Worm (Caenorhabditis elegans) whole organism, L3 larva: ENCODE data around the gene hum-4.

Source experiments
- R02D3.7 ChIP-seq: fragments of 150-350 bp; optimal IDR thresholded peaks from 2 replicates; lab custom pipeline; 2014; ENCODE audit warnings: missing biosample characterization, missing genetic modification characterization
- ZK546.5 ChIP-seq: sonication (generic microtip); optimal IDR thresholded peaks from 2 replicates; lab custom pipeline; 2017; ENCODE audit warnings: missing biosample characterization, missing genetic modification characterization
- aly-2 ChIP-seq: fragments of 150-350 bp; optimal IDR thresholded peaks from 2 replicates; lab custom pipeline; 2014; ENCODE audit warnings: missing biosample characterization, missing genetic modification characterization
- ama-1 ChIP-seq: fragments of 150-350 bp; optimal IDR thresholded peaks from 2 replicates; lab custom pipeline; 2018
- ceh-16 ChIP-seq: sonication (generic microtip); optimal IDR thresholded peaks from 2 replicates; lab custom pipeline; 2017; ENCODE audit warnings: missing biosample characterization, missing genetic modification characterization
- ceh-82 ChIP-seq: fragments of 150-350 bp; optimal IDR thresholded peaks from 2 replicates; lab custom pipeline; 2014; ENCODE audit warnings: missing biosample characterization, missing genetic modification characterization
- ceh-9 ChIP-seq: sonication (generic microtip); optimal IDR thresholded peaks from 2 replicates; lab custom pipeline; 2018; ENCODE audit warnings: missing biosample characterization, missing genetic modification characterization
- daf-12 ChIP-seq: fragments of 150-350 bp; optimal IDR thresholded peaks from 2 replicates; lab custom pipeline; 2014; ENCODE audit warnings: missing biosample characterization, missing genetic modification reagents, missing genetic modification characterization
- egl-27 ChIP-seq: sonication (generic microtip); optimal IDR thresholded peaks from 4 replicates; lab custom pipeline; 2017; ENCODE audit warnings: missing biosample characterization, missing genetic modification reagents, missing genetic modification characterization
- egl-5 ChIP-seq: fragments of 150-350 bp; optimal IDR thresholded peaks from 2 replicates; lab custom pipeline; 2017; ENCODE audit warnings: missing biosample characterization, missing genetic modification reagents, missing genetic modification characterization, inconsistent platforms
- elt-2 ChIP-seq: sonication (generic microtip); optimal IDR thresholded peaks from 2 replicates; lab custom pipeline; 2016; ENCODE audit warnings: missing genetic modification reagents, mild to moderate bottlenecking, missing genetic modification characterization, missing compliant biosample characterization
- elt-3 ChIP-seq, 3 experiments: fragments of 150-350 bp in 1 of 3; sonication (generic microtip) in 2 of 3; optimal IDR thresholded peaks; 2 replicates in 2 of 3; 4 replicates in 1 of 3; lab custom pipeline; 2014 to 2017; ENCODE audit warnings: missing biosample characterization in 3 of 3, missing genetic modification characterization in 3 of 3
- eor-1 ChIP-seq, 2 experiments: fragments of 150-350 bp; optimal IDR thresholded peaks; 2 replicates each; lab custom pipeline; 2014 to 2018; ENCODE audit warnings: missing biosample characterization in 2 of 2, missing genetic modification characterization in 2 of 2
- fkh-2 ChIP-seq: fragments of 150-350 bp; optimal IDR thresholded peaks from 2 replicates; lab custom pipeline; 2014; ENCODE audit warnings: missing biosample characterization, missing genetic modification reagents, missing genetic modification characterization
- hmg-11 ChIP-seq: sonication (generic microtip); optimal IDR thresholded peaks from 2 replicates; lab custom pipeline; 2016; ENCODE audit warnings: missing genetic modification characterization, missing compliant biosample characterization
- lin-15B ChIP-seq: fragments of 150-350 bp; optimal IDR thresholded peaks from 2 replicates; lab custom pipeline; 2014; ENCODE audit warnings: missing biosample characterization, missing genetic modification characterization
- lin-39 ChIP-seq: fragments of 150-350 bp; optimal IDR thresholded peaks from 2 replicates; lab custom pipeline; 2018; ENCODE audit warnings: missing biosample characterization, missing genetic modification reagents, missing genetic modification characterization
- lsy-12 ChIP-seq: sonication (generic microtip); optimal IDR thresholded peaks from 2 replicates; lab custom pipeline; 2016; ENCODE audit warnings: mild to moderate bottlenecking, missing genetic modification characterization, missing compliant biosample characterization
- mml-1 ChIP-seq: fragments of 150-350 bp; sonication (generic microtip); optimal IDR thresholded peaks from 3 replicates; lab custom pipeline; 2014; ENCODE audit warnings: missing biosample characterization, missing genetic modification characterization
- nfya-1 ChIP-seq: sonication (generic microtip); optimal IDR thresholded peaks from 2 replicates; lab custom pipeline; 2017; ENCODE audit warnings: missing genetic modification characterization, mild to moderate bottlenecking, missing compliant biosample characterization, antibody characterized with exemption, moderate library complexity; ENCODE audit not compliant: insufficient read depth
- nhr-11 ChIP-seq: fragments of 150-350 bp; optimal IDR thresholded peaks from 2 replicates; lab custom pipeline; 2014; ENCODE audit warnings: missing biosample characterization, missing genetic modification characterization
- nhr-12 ChIP-seq: fragments of 150-350 bp; optimal IDR thresholded peaks from 2 replicates; lab custom pipeline; 2014; ENCODE audit warnings: missing biosample characterization, missing genetic modification characterization
- nhr-23 ChIP-seq: fragments of 150-350 bp; optimal IDR thresholded peaks from 2 replicates; lab custom pipeline; 2014; ENCODE audit warnings: missing biosample characterization, missing genetic modification reagents, missing genetic modification characterization
- nhr-237 ChIP-seq: fragments of 150-350 bp; optimal IDR thresholded peaks from 2 replicates; lab custom pipeline; 2014; ENCODE audit warnings: missing biosample characterization, missing genetic modification characterization
- nhr-25 ChIP-seq: sonication (generic microtip); optimal IDR thresholded peaks from 2 replicates; lab custom pipeline; 2017; ENCODE audit warnings: missing biosample characterization, missing genetic modification characterization
- nhr-43 ChIP-seq: sonication (generic microtip); optimal IDR thresholded peaks from 2 replicates; lab custom pipeline; 2016; ENCODE audit warnings: mild to moderate bottlenecking, missing genetic modification characterization, missing compliant biosample characterization; ENCODE audit not compliant: poor library complexity, severe bottlenecking
- nhr-67 ChIP-seq: fragments of 150-350 bp; optimal IDR thresholded peaks from 2 replicates; lab custom pipeline; 2014; ENCODE audit warnings: missing biosample characterization, missing genetic modification characterization
- nhr-76 ChIP-seq: fragments of 150-350 bp; sonication (generic microtip); optimal IDR thresholded peaks from 5 replicates; lab custom pipeline; 2014; ENCODE audit warnings: missing biosample characterization, missing genetic modification characterization
- nhr-77 ChIP-seq: fragments of 150-350 bp; optimal IDR thresholded peaks from 2 replicates; lab custom pipeline; 2014; ENCODE audit warnings: missing biosample characterization, missing genetic modification characterization
- pqm-1 ChIP-seq: fragments of 150-350 bp; optimal IDR thresholded peaks from 2 replicates; lab custom pipeline; 2017; ENCODE audit warnings: missing biosample characterization, missing genetic modification characterization, inconsistent platforms
- skn-1 ChIP-seq: fragments of 150-350 bp; optimal IDR thresholded peaks from 2 replicates; lab custom pipeline; 2014; ENCODE audit warnings: missing biosample characterization, missing genetic modification characterization
- snpc-4 ChIP-seq: fragments of 150-350 bp; optimal IDR thresholded peaks from 2 replicates; lab custom pipeline; 2014; ENCODE audit warnings: missing biosample characterization, missing genetic modification characterization
- unc-39 ChIP-seq: sonication (generic microtip); optimal IDR thresholded peaks from 4 replicates; lab custom pipeline; 2017; ENCODE audit warnings: missing biosample characterization, missing genetic modification characterization
- unc-62 ChIP-seq: fragments of 150-350 bp; sonication (generic microtip); optimal IDR thresholded peaks from 4 replicates; lab custom pipeline; 2014; ENCODE audit warnings: missing biosample characterization, missing genetic modification reagents, missing genetic modification characterization
- zag-1 ChIP-seq: fragments of 150-350 bp; optimal IDR thresholded peaks from 2 replicates; lab custom pipeline; 2014; ENCODE audit warnings: missing biosample characterization, missing genetic modification characterization
- ztf-11 ChIP-seq: fragments of 150-350 bp; optimal IDR thresholded peaks from 2 replicates; lab custom pipeline; 2014; ENCODE audit warnings: missing biosample characterization, missing genetic modification characterization

The hum-4 gene

ce11 chrX:11463568-11463967, 30.2 kb upstream of the hum-4 start:
- TF ChIP-seq aly-2 (no peak), nfya-1 (tag; lab: Kevin White, UChicago) (peak; percentile 10), lin-39 (peak; percentile 67), eor-1 (tag; optimal IDR thresholded peaks at IDR 0.05; lab: Kevin White, UChicago) (no peak), ceh-16 (no peak)

- TF ChIP-seq nhr-43 (tag; lab: Kevin White, UChicago) (no peak), unc-62 (GFP tag; lab: Kevin White, UChicago) (no peak), egl-5 (tag; lab: Kevin White, UChicago) (peak; percentile 16), snpc-4 (no peak), hmg-11 (peak; percentile 22), nhr-23 (tag; lab: Kevin White, UChicago) (no peak), lin-39 (peak; percentile 78), nhr-67 (tag; lab: Kevin White, UChicago) (no peak), R02D3.7 (tag; lab: Kevin White, UChicago) (no peak), lin-15B (tag; lab: Kevin White, UChicago) (no peak), pqm-1 (tag; lab: Kevin White, UChicago) (no peak), zag-1 (no peak), elt-2 (no peak), ceh-82 (no peak), unc-39 (tag; lab: Kevin White, UChicago) (no peak), ZK546.5 (tag; lab: Kevin White, UChicago) (no peak), nhr-77 (tag; lab: Kevin White, UChicago) (no peak), nfya-1 (tag; lab: Kevin White, UChicago) (peak; percentile 39)
Measured at ce11 chrX:11463005-11463404, 29.6 kb upstream of the hum-4 start.

DNA sequence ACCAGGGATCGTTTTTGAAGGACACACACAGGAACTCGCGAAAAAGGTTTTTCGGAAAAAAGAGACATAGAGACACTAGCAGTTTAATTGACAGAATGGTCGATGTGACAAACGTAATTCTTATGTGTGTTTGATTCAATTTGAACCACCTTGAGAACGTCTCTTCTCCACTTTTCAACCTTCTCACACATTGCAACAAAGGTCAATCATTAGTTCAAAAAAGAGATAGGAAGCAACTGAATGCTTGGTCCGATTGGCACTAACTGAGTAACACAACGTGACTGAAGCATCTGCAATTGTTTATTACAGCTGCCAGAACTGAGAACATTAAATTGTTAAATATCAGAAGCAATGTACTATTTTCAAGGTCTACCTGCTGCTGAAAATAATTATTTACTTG, 28.7 kb upstream of the hum-4 start:
- TF ChIP-seq ceh-9 (tag; lab: Kevin White, UChicago) (no peak), ztf-11 (tag; lab: Kevin White, UChicago) (no peak), ama-1 (lab: Kevin White, UChicago) (no peak), nhr-76 (tag; lab: Kevin White, UChicago) (no peak), egl-27 (peak; percentile 14), ZK546.5 (tag; lab: Kevin White, UChicago) (no peak), aly-2 (no peak), nhr-25 (tag; lab: Kevin White, UChicago) (peak; percentile 81), ceh-16 (no peak), lin-15B (tag; lab: Kevin White, UChicago) (no peak), nhr-237 (no peak), unc-39 (tag; lab: Kevin White, UChicago) (no peak), ceh-82 (no peak)

- peak; percentile 7 for TF ChIP-seq nhr-23 (tag; lab: Kevin White, UChicago)
- TF ChIP-seq daf-12: no peak
- TF ChIP-seq nhr-43 (tag; lab: Kevin White, UChicago): peak; percentile 62
- no peak for TF ChIP-seq nhr-67 (tag; lab: Kevin White, UChicago)
- TF ChIP-seq elt-2: peak; percentile 1
Measured at ce11 chrX:11461545-11461944, 28.2 kb upstream of the hum-4 start.

DNA sequence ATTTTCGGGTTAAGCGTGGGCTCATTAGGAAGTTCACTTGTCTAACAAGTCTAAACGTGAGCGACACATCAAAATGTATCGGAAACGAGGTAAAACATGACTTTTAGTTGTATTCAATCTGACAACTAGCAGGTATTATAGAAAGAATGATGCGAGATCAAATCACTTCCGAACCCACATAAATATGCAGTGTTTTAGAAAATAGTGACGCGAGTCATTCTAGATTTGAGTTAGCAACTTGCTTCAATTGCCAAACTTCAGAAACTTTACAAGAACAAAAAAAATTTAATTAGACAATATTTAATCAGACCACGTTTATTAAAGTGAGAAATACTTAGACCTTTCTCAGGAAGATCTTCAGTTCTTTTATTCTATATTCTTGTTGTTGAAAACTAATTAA, 23.3 kb upstream of the hum-4 start:
- TF ChIP-seq ZK546.5 (tag; lab: Kevin White, UChicago): no peak
- no peak for TF ChIP-seq elt-2
- no peak for TF ChIP-seq nhr-11 (tag; lab: Kevin White, UChicago)
- no peak for TF ChIP-seq ceh-82
- TF ChIP-seq elt-3 (tag; optimal IDR thresholded peaks at IDR 0.05; lab: Kevin White, UChicago): no peak
- TF ChIP-seq mml-1 (tag; lab: Kevin White, UChicago): no peak
- no peak for TF ChIP-seq nhr-77 (tag; lab: Kevin White, UChicago)
- no peak for TF ChIP-seq skn-1 (tag; lab: Kevin White, UChicago)
- TF ChIP-seq lsy-12 (tag; lab: Kevin White, UChicago): no peak
- TF ChIP-seq R02D3.7 (tag; lab: Kevin White, UChicago): no peak
- no peak for TF ChIP-seq fkh-2 (tag; lab: Kevin White, UChicago)
- TF ChIP-seq aly-2: no peak
- no peak for TF ChIP-seq nhr-12
- TF ChIP-seq nhr-76 (tag; lab: Kevin White, UChicago): no peak
